Worm (Caenorhabditis elegans) whole organism, midembryonic: ENCODE results near the gene Y43F8C.16.

Experiments used
- T22C8.4 ChIP-seq: fragments of 200-800 bp; sonication (Bioruptor generic); IDR thresholded peaks from 2 replicates; pipeline ENCODE4 v1.3.6; 2022; ENCODE audit warnings: missing genetic modification characterization, missing compliant biosample characterization
- cog-1 ChIP-seq: sonication (generic microtip); optimal IDR thresholded peaks from 2 replicates; lab custom pipeline; 2016; ENCODE audit warnings: missing genetic modification characterization, missing compliant biosample characterization
- flt-1 ChIP-seq: fragments of 200-800 bp; sonication (Bioruptor generic); IDR thresholded peaks from 2 replicates; pipeline ENCODE4 v1.3.6; 2022; ENCODE audit warnings: missing genetic modification characterization, missing compliant biosample characterization
- klf-2 ChIP-seq: fragments of 200-800 bp; sonication (Bioruptor generic); conservative IDR thresholded peaks from 2 replicates; pipeline ENCODE4 v1.3.6; 2022; ENCODE audit warnings: missing genetic modification reagents, missing genetic modification characterization, missing compliant biosample characterization
- med-1 ChIP-seq: sonication (generic microtip); optimal IDR thresholded peaks from 2 replicates; lab custom pipeline; 2017; ENCODE audit warnings: missing genetic modification characterization, mild to moderate bottlenecking, missing compliant biosample characterization, antibody characterized with exemption, missing genetic modification reagents; ENCODE audit not compliant: insufficient read depth
- ref-1 ChIP-seq: fragments of 200-800 bp; sonication (Bioruptor generic); conservative IDR thresholded peaks from 2 replicates; pipeline ENCODE4 v1.3.6; 2022; ENCODE audit warnings: missing genetic modification reagents, missing genetic modification characterization, missing compliant biosample characterization
- tab-1 ChIP-seq: fragments of 200-800 bp; sonication (Bioruptor generic); IDR thresholded peaks from 2 replicates; pipeline ENCODE4 v1.3.6; 2022; ENCODE audit warnings: missing genetic modification characterization, missing compliant biosample characterization
- ztf-23 ChIP-seq: fragments of 200-800 bp; sonication (Bioruptor generic); IDR thresholded peaks from 2 replicates; pipeline ENCODE4 v1.3.6; 2022; ENCODE audit warnings: missing genetic modification reagents, missing genetic modification characterization, missing compliant biosample characterization

- no peak for TF ChIP-seq cog-1 (tag; lab: Kevin White, UChicago)
- TF ChIP-seq med-1 (GFP tag; lab: Kevin White, UChicago), result no peak
- TF ChIP-seq T22C8.4 (GFP tag; lab: Robert Waterston, UW), result no peak
- no peak for TF ChIP-seq ztf-23
- TF ChIP-seq ref-1 (GFP tag; lab: Robert Waterston, UW), result no peak
- no peak for TF ChIP-seq flt-1
- TF ChIP-seq klf-2 (GFP tag; lab: Robert Waterston, UW), result no peak
- no peak for TF ChIP-seq tab-1 (GFP tag; lab: Robert Waterston, UW)
These were observed 3.9 kb upstream of the Y43F8C.16 start, which contains the start of gene Y116F11A.6 for ce11 chrV:19719253-19719652.
